Fruit fly (Drosophila melanogaster): ENCODE results near the gene snu.

Gene snu

DNA sequence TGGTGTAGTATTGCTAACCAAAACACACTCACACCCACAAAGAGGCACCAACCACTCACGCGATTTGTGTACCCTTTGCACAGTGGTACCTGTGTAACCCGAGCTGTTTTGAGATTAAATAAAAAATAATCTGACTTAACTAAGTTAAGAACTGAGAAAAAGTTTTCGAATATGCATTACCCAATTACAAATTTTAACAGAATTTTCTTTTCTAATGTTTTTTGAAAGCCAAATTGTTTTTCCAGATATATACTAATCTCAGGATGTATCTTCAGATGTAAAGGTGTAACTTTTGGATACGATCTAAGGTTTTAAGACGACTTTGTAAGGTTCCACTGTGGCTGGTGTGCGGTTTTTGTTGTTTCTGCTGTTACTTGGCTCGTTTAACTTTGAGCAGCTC lies 41.1 kb upstream of the snu start:
- TF ChIP-seq EcR (GFP tag; optimal IDR thresholded peaks at IDR 0.05) (no peak), CG10348 (GFP tag; IDR thresholded peaks at IDR 0.05) (no peak), Snoo (tag; optimal IDR thresholded peaks at IDR 0.05) (peak; percentile 54), CG17806 (tag; optimal IDR thresholded peaks at IDR 0.05) (peak; percentile 53), CG34367 (tag; optimal IDR thresholded peaks at IDR 0.05) (peak; percentile 23), CG8159 (tag; optimal IDR thresholded peaks at IDR 0.05) (peak; percentile 56), gl (tag; optimal IDR thresholded peaks at IDR 0.05) (no peak), CG14655 (GFP tag; optimal IDR thresholded peaks at IDR 0.05) (peak; percentile 66), rn (GFP tag; IDR thresholded peaks at IDR 0.05) (peak; percentile 61), Pif1B (GFP tag; optimal IDR thresholded peaks at IDR 0.05) (peak; percentile 62), Pif1A (GFP tag; optimal IDR thresholded peaks at IDR 0.05) (peak; percentile 73), CG15710 (tag; optimal IDR thresholded peaks at IDR 0.05) (peak; percentile 54), D1 (tag; optimal IDR thresholded peaks at IDR 0.05) (no peak), CG13204 (GFP tag; optimal IDR thresholded peaks at IDR 0.05) (no peak), CG9948 (tag; optimal IDR thresholded peaks at IDR 0.05) (peak; percentile 33), CG8301 (tag; optimal IDR thresholded peaks at IDR 0.05) (peak; percentile 54), CG12605 (GFP tag; IDR thresholded peaks at IDR 0.05) (no peak), fd96Ca (GFP tag; IDR thresholded peaks at IDR 0.05) (peak; percentile 14; the same call in 1 of the 3 replicates), Ets98B (GFP tag; IDR thresholded peaks at IDR 0.05) (peak; percentile 47), CG4496 (GFP tag; IDR thresholded peaks at IDR 0.05) (peak; percentile 34; the same call in 1 of the 3 replicates), CG32121 (GFP tag; IDR thresholded peaks at IDR 0.05) (peak; percentile 60)

DNA sequence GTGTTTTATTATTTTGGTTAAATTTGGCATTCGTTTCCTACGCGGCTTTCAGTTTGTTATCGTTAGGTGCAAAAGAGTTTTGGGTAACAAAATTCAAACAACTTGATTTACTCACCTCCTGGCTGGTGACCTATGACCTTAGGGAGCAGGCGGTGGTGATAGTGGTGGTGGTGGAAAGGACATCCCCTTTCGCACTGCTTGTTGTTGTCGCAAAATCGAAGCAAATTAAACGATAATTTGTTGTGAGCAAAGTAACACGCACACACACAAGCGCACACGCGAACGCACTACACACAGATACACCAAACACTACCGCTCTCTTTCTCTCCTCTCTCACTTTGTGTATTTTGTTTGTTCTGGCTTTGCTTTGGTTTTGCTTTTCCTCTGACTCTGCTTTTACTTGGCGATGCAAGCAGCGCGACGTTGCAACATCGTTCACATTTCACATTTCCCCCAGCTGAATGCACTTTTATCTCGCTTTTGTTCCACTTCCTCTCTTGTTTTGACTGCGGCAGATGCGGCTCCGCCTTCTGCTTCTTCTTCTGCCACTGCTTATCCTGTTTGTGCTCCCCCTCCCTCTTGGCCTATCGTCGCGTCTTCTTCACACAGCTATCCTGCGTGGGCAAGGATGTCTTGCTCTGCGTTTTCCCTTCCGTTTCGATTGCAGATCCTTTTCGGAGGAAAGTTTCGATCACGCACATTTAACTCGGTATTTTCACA lies 40.4 kb upstream of the snu start:
- TF ChIP-seq rn (GFP tag; IDR thresholded peaks at IDR 0.05) (0 out of 2 replicates have a peak, but pooled peaks have one; percentile 8), CG14655 (GFP tag; optimal IDR thresholded peaks at IDR 0.05) (no peak), EcR (GFP tag; optimal IDR thresholded peaks at IDR 0.05) (peak; percentile 10), CG12605 (GFP tag; IDR thresholded peaks at IDR 0.05) (no peak), CG32121 (GFP tag; IDR thresholded peaks at IDR 0.05) (no peak), CG8301 (tag; optimal IDR thresholded peaks at IDR 0.05) (no peak), Snoo (tag; optimal IDR thresholded peaks at IDR 0.05) (no peak), Pif1B (GFP tag; optimal IDR thresholded peaks at IDR 0.05) (peak; percentile 10), CG13204 (GFP tag; optimal IDR thresholded peaks at IDR 0.05) (peak; percentile 24), CG9948 (tag; optimal IDR thresholded peaks at IDR 0.05) (no peak), fd96Ca (GFP tag; IDR thresholded peaks at IDR 0.05) (no peak), Ets98B (GFP tag; IDR thresholded peaks at IDR 0.05) (no peak), CG34367 (tag; optimal IDR thresholded peaks at IDR 0.05) (no peak), Pif1A (GFP tag; optimal IDR thresholded peaks at IDR 0.05) (no peak), gl (tag; optimal IDR thresholded peaks at IDR 0.05) (no peak), CG15710 (tag; optimal IDR thresholded peaks at IDR 0.05) (peak; percentile 18), CG10348 (GFP tag; IDR thresholded peaks at IDR 0.05) (no peak), CG4496 (GFP tag; IDR thresholded peaks at IDR 0.05) (no peak), CG17806 (tag; optimal IDR thresholded peaks at IDR 0.05) (no peak), CG8159 (tag; optimal IDR thresholded peaks at IDR 0.05) (no peak), D1 (tag; optimal IDR thresholded peaks at IDR 0.05) (no peak)

DNA sequence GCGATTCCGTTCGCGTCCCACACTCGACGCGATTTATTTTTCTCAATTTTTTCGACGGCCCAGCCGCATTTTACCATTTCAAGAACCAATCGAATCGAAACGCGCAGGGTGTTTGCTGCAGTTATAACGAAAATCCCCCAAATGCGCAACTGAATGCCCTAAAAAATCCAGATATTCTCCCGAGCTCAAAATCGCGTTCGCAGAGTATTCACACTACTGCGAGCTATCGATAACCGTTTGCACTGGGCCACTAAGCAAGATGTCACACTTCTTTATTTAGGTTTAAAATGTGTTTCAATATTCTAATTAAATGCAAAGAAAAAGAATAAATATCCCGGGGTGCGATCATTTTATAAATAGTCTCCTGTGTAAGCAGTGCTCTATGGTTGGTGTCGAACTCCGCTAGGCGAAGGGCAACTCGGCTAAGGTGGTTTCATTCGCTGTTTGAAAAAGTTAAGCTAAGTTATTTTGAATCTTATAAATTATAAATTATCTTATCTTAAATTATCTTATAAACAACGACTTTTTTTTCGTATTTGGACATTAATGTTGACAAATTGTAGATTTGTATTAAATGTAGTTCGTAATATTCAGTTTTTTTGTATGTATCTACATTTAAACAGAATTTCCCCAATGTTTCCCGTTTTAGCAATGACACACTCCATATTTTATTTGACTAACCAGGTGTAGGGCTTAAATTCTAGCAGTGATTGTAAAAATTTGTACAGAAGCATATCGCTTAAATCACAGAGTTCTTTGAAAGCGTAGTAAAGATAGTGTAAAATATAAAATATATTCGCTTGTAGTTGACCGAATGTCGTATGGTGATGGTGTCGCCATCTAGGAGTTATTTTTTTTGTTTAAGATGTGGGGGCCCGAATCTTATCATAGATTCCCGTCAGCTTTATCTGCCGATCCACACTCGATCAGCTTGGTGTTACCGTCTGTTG lies 39.6 kb upstream of the snu start, which contains the start of gene CG10011:
CG10011 (minus strand) TSS at position 119 of the 950 bp plus-strand sequence.
- TF ChIP-seq CG32121 (GFP tag; IDR thresholded peaks at IDR 0.05) (peak; percentile 36; the same call in 1 of the 2 replicates), D1 (tag; optimal IDR thresholded peaks at IDR 0.05) (no peak), CG13204 (GFP tag; optimal IDR thresholded peaks at IDR 0.05) (no peak), CG17806 (tag; optimal IDR thresholded peaks at IDR 0.05) (no peak), CG8301 (tag; optimal IDR thresholded peaks at IDR 0.05) (no peak), CG10348 (GFP tag; IDR thresholded peaks at IDR 0.05) (no peak), CG9948 (tag; optimal IDR thresholded peaks at IDR 0.05) (no peak), CG8159 (tag; optimal IDR thresholded peaks at IDR 0.05) (peak; percentile 7), CG15710 (tag; optimal IDR thresholded peaks at IDR 0.05) (no peak), CG14655 (GFP tag; optimal IDR thresholded peaks at IDR 0.05) (no peak), Snoo (tag; optimal IDR thresholded peaks at IDR 0.05) (peak; percentile 1)

dm6 chr3R:28636111-28636510 lies 38.7 kb upstream of the snu start, which contains the start of gene CG9988:
Gene CG9988, plus strand, starts transcription at chr3R:28636411.
- TF ChIP-seq CG17806 (tag; optimal IDR thresholded peaks at IDR 0.05) (no peak), rn (GFP tag; IDR thresholded peaks at IDR 0.05) (no peak), CG4496 (GFP tag; IDR thresholded peaks at IDR 0.05) (no peak), CG9948 (tag; optimal IDR thresholded peaks at IDR 0.05) (no peak), CG12605 (GFP tag; IDR thresholded peaks at IDR 0.05) (no peak), CG8159 (tag; optimal IDR thresholded peaks at IDR 0.05) (no peak), D1 (tag; optimal IDR thresholded peaks at IDR 0.05) (no peak)

- no peak for TF ChIP-seq EcR (GFP tag; optimal IDR thresholded peaks at IDR 0.05)
Measured at dm6 chr3R:28642791-28643190, 32.0 kb upstream of the snu start, which contains the start of gene CG14062. Gene CG14062, minus strand, starts transcription at chr3R:28642891.
